Worm (Caenorhabditis elegans) whole organism, mixed stage, embryonic: ENCODE results near the gene cest-16.

Experiments used
- bed-3 ChIP-seq: fragments of 200-800 bp; sonication (Bioruptor generic); optimal IDR thresholded peaks from 3 replicates; lab custom pipeline; 2018; ENCODE audit warnings: mild to moderate bottlenecking, missing genetic modification characterization, moderate library complexity, missing compliant biosample characterization
- blmp-1 ChIP-seq: fragments of 150-350 bp; optimal IDR thresholded peaks from 2 replicates; lab custom pipeline; 2014; ENCODE audit warnings: missing biosample characterization, missing genetic modification characterization
- cnd-1 ChIP-seq: fragments of 200-800 bp; sonication (Bioruptor generic); optimal IDR thresholded peaks from 2 replicates; lab custom pipeline; 2018; ENCODE audit warnings: mild to moderate bottlenecking, missing genetic modification characterization, missing compliant biosample characterization
- drap-1 ChIP-seq: fragments of 200-800 bp; sonication (Bioruptor generic); optimal IDR thresholded peaks from 3 replicates; lab custom pipeline; 2018; ENCODE audit warnings: mild to moderate bottlenecking, missing genetic modification characterization, missing compliant biosample characterization
- elt-1 ChIP-seq: sonication (generic microtip); optimal IDR thresholded peaks from 2 replicates; lab custom pipeline; 2017; ENCODE audit warnings: missing genetic modification characterization, mild to moderate bottlenecking, missing compliant biosample characterization, antibody characterized with exemption, moderate library complexity, borderline replicate concordance; ENCODE audit not compliant: insufficient read depth
- elt-3 ChIP-seq: fragments of 150-350 bp; optimal IDR thresholded peaks from 2 replicates; lab custom pipeline; 2014; ENCODE audit warnings: missing biosample characterization, missing genetic modification characterization
- flh-1 ChIP-seq: fragments of 200-800 bp; sonication (Bioruptor generic); optimal IDR thresholded peaks from 2 replicates; lab custom pipeline; 2018; ENCODE audit warnings: mild to moderate bottlenecking, missing genetic modification characterization, moderate library complexity, missing compliant biosample characterization
- lsy-2 ChIP-seq: fragments of 150-350 bp; optimal IDR thresholded peaks from 2 replicates; lab custom pipeline; 2014; ENCODE audit warnings: missing biosample characterization, missing genetic modification characterization
- mep-1 ChIP-seq: fragments of 150-350 bp; optimal IDR thresholded peaks from 2 replicates; lab custom pipeline; 2017; ENCODE audit warnings: missing biosample characterization, missing genetic modification reagents, missing genetic modification characterization, inconsistent platforms
- nhr-237 ChIP-seq: fragments of 150-350 bp; optimal IDR thresholded peaks from 2 replicates; lab custom pipeline; 2014; ENCODE audit warnings: missing biosample characterization, missing genetic modification characterization
- snpc-4 ChIP-seq: fragments of 150-350 bp; optimal IDR thresholded peaks from 2 replicates; lab custom pipeline; 2014; ENCODE audit warnings: missing biosample characterization, missing genetic modification characterization
- unc-120 ChIP-seq: sonication (generic microtip); optimal IDR thresholded peaks from 2 replicates; lab custom pipeline; 2017; ENCODE audit warnings: missing genetic modification characterization, missing compliant biosample characterization; ENCODE audit not compliant: poor library complexity, severe bottlenecking
- ztf-11 ChIP-seq: fragments of 150-350 bp; optimal IDR thresholded peaks from 2 replicates; lab custom pipeline; 2014; ENCODE audit warnings: missing biosample characterization, missing genetic modification characterization

DNA sequence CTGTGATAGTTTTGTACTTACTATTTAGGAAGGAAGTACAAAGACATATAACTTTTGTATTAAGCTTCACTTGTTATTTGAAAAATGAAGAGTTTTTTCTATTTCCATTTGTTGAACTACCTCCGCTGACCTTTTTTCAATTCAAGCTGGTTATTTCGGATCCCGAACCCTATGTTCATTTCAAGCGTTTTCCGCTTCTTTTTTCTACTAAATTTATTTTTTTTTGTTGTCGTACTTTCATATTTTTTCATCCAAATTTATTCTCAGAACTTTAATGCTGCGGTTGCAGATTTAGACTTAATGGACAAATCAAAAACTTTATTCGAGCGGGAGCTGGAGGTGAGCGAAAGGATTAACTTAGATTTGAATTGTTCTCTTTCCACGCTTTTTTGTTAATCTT lies 50.3 kb downstream of the cest-16 start, which contains the start of gene C03B1.6:
- no peak for TF ChIP-seq elt-1 (tag; lab: Kevin White, UChicago)
- no peak for TF ChIP-seq blmp-1 (tag; lab: Kevin White, UChicago)
- no peak for TF ChIP-seq mep-1 (tag; lab: Kevin White, UChicago)
- TF ChIP-seq drap-1 (GFP tag; lab: Kevin White, UChicago): no peak
- no peak for TF ChIP-seq ztf-11
- TF ChIP-seq nhr-237: no peak
- TF ChIP-seq bed-3: no peak
- no peak for TF ChIP-seq cnd-1 (tag; lab: Kevin White, UChicago)
- no peak for TF ChIP-seq flh-1 (GFP tag; lab: Kevin White, UChicago)
- no peak for TF ChIP-seq unc-120 (tag; lab: Kevin White, UChicago)
- no peak for TF ChIP-seq snpc-4 (tag; lab: Kevin White, UChicago)
- no peak for TF ChIP-seq elt-3 (tag; lab: Kevin White, UChicago)
- TF ChIP-seq lsy-2: no peak
